Fruit fly (Drosophila melanogaster): Measurements from ENCODE around the gene CG5274.

CG5274 gene

DNA sequence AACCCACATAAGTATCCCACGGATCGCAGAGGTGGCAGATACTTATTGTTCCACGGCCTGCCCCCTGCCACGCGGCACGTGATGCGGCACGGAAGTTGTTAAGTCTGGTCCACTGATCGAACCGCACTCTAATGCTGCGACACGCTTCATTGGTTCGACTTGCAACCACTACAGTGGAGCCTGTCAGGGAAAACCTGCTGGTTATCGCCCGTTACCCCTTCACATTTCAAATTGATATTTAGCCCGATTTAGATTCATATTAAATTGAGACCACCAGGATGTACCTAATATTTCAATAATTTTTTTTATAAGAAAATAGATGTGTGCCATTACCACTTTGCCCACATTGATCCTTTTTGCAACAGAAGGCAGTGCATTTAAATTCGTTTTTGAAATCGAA lies 19.9 kb upstream of the CG5274 start (continued):
- TF ChIP-seq Doc2 (GFP tag; IDR thresholded peaks at IDR 0.05): no peak
- TF ChIP-seq MTF-1 (GFP tag; optimal IDR thresholded peaks at IDR 0.05; ENCODE audit: borderline replicate concordance): no peak
- no peak for TF ChIP-seq ems (GFP tag; optimal IDR thresholded peaks at IDR 0.05)
- no peak for TF ChIP-seq CG11093 (GFP tag; IDR thresholded peaks at IDR 0.05)
- no peak for TF ChIP-seq CG17385 (GFP tag; optimal IDR thresholded peaks at IDR 0.05)
- TF ChIP-seq sqz (GFP tag; optimal IDR thresholded peaks at IDR 0.05): no peak
- no peak for TF ChIP-seq PHDP (tag; optimal IDR thresholded peaks at IDR 0.05)
- TF ChIP-seq CG43689 (GFP tag; IDR thresholded peaks at IDR 0.05): no peak
- TF ChIP-seq CG10431 (GFP tag; optimal IDR thresholded peaks at IDR 0.05): no peak
- TF ChIP-seq CG7839 (tag; optimal IDR thresholded peaks at IDR 0.05): peak; percentile 32
- TF ChIP-seq Mad (GFP tag; optimal IDR thresholded peaks at IDR 0.05): no peak
- TF ChIP-seq tna (GFP tag; IDR thresholded peaks at IDR 0.05; ENCODE audit: partially characterized antibody): no peak
- no peak for TF ChIP-seq Dp (GFP tag; optimal IDR thresholded peaks at IDR 0.05)
- no peak for TF ChIP-seq NC2α (GFP tag; optimal IDR thresholded peaks at IDR 0.05)
- TF ChIP-seq CG5245 (GFP tag; optimal IDR thresholded peaks at IDR 0.05): no peak
- peak; percentile 70 for TF ChIP-seq dmrt11E (tag; optimal IDR thresholded peaks at IDR 0.05)
- TF ChIP-seq fd96Cb (tag; optimal IDR thresholded peaks at IDR 0.05): peak; percentile 36
- TF ChIP-seq jumu (GFP tag; optimal IDR thresholded peaks at IDR 0.05): no peak
- no peak for TF ChIP-seq Scr (GFP tag; IDR thresholded peaks at IDR 0.05; ENCODE audit: partially characterized antibody)
- peak; percentile 30; the same call in 1 of the 3 replicates for TF ChIP-seq tgo (GFP tag; IDR thresholded peaks at IDR 0.05)
- no peak for TF ChIP-seq gce (GFP tag; IDR thresholded peaks at IDR 0.05)
- TF ChIP-seq CHES-1-like (GFP tag; optimal IDR thresholded peaks at IDR 0.05): no peak
- TF ChIP-seq Optix (GFP tag; IDR thresholded peaks at IDR 0.05): no peak
- peak; percentile 3 for TF ChIP-seq CG18476 (GFP tag; optimal IDR thresholded peaks at IDR 0.05)
- no peak for TF ChIP-seq vfl (GFP tag; optimal IDR thresholded peaks at IDR 0.05)
- TF ChIP-seq CG14441 (GFP tag; IDR thresholded peaks at IDR 0.05): no peak
- TF ChIP-seq fru (optimal IDR thresholded peaks at IDR 0.05): no peak
- peak; percentile 18 for TF ChIP-seq CG12391 (tag; optimal IDR thresholded peaks at IDR 0.05)
- no peak for TF ChIP-seq Hand (GFP tag; optimal IDR thresholded peaks at IDR 0.05)
- TF ChIP-seq wek (GFP tag; optimal IDR thresholded peaks at IDR 0.05): no peak
- TF ChIP-seq HLH54F (GFP tag; optimal IDR thresholded peaks at IDR 0.05): no peak
- no peak for TF ChIP-seq CG6854 (GFP tag; optimal IDR thresholded peaks at IDR 0.05)
- TF ChIP-seq CG10267 (tag; optimal IDR thresholded peaks at IDR 0.05): peak; percentile 10
- TF ChIP-seq CG11504 (tag; optimal IDR thresholded peaks at IDR 0.05): peak; percentile 37
- peak; percentile 26 for TF ChIP-seq CoRest (tag; optimal IDR thresholded peaks at IDR 0.05)
- TF ChIP-seq CG33213 (GFP tag; optimal IDR thresholded peaks at IDR 0.05): no peak
- TF ChIP-seq ewg (GFP tag; optimal IDR thresholded peaks at IDR 0.05): no peak
- no peak for TF ChIP-seq CG13775 (GFP tag; optimal IDR thresholded peaks at IDR 0.05)
- no peak for TF ChIP-seq Rfx (GFP tag; IDR thresholded peaks at IDR 0.05)
- no peak for TF ChIP-seq CG10209 (GFP tag; optimal IDR thresholded peaks at IDR 0.05)
- no peak for TF ChIP-seq CG13287 (GFP tag; IDR thresholded peaks at IDR 0.05; ENCODE audit: partially characterized antibody)
- TF ChIP-seq CG17359 (tag; optimal IDR thresholded peaks at IDR 0.05): no peak
- TF ChIP-seq so (GFP tag; IDR thresholded peaks at IDR 0.05): no peak
- TF ChIP-seq CG11085 (GFP tag; IDR thresholded peaks at IDR 0.05): no peak
- TF ChIP-seq CG2202 (tag; optimal IDR thresholded peaks at IDR 0.05): no peak
- no peak for TF ChIP-seq peb (GFP tag; IDR thresholded peaks at IDR 0.05)
- TF ChIP-seq chn (GFP tag; optimal IDR thresholded peaks at IDR 0.05): peak; percentile 12
- TF ChIP-seq CG3281 (GFP tag; optimal IDR thresholded peaks at IDR 0.05): no peak
- TF ChIP-seq Meics (GFP tag; optimal IDR thresholded peaks at IDR 0.05): no peak
- peak; percentile 37 for TF ChIP-seq CG30403 (GFP tag; optimal IDR thresholded peaks at IDR 0.05)
- TF ChIP-seq CG5953 (GFP tag; IDR thresholded peaks at IDR 0.05): no peak
- no peak for TF ChIP-seq gcm2 (GFP tag; optimal IDR thresholded peaks at IDR 0.05)

Data from whole organism, embryonic.